Worm (Caenorhabditis elegans) whole organism, mixed stage, embryonic: ENCODE measurements around the gene srg-30.

Source experiments
- blmp-1 ChIP-seq: fragments of 150-350 bp; optimal IDR thresholded peaks from 2 replicates; lab custom pipeline; 2014; ENCODE audit warnings: missing biosample characterization, missing genetic modification characterization
- drap-1 ChIP-seq: fragments of 200-800 bp; sonication (Bioruptor generic); optimal IDR thresholded peaks from 3 replicates; lab custom pipeline; 2018; ENCODE audit warnings: mild to moderate bottlenecking, missing genetic modification characterization, missing compliant biosample characterization
- elt-3 ChIP-seq: fragments of 150-350 bp; optimal IDR thresholded peaks from 2 replicates; lab custom pipeline; 2014; ENCODE audit warnings: missing biosample characterization, missing genetic modification characterization
- unc-62 ChIP-seq: fragments of 150-350 bp; optimal IDR thresholded peaks from 2 replicates; lab custom pipeline; 2014; ENCODE audit warnings: missing biosample characterization, missing genetic modification reagents, missing genetic modification characterization
- ztf-11 ChIP-seq: fragments of 150-350 bp; optimal IDR thresholded peaks from 2 replicates; lab custom pipeline; 2014; ENCODE audit warnings: missing biosample characterization, missing genetic modification characterization

DNA sequence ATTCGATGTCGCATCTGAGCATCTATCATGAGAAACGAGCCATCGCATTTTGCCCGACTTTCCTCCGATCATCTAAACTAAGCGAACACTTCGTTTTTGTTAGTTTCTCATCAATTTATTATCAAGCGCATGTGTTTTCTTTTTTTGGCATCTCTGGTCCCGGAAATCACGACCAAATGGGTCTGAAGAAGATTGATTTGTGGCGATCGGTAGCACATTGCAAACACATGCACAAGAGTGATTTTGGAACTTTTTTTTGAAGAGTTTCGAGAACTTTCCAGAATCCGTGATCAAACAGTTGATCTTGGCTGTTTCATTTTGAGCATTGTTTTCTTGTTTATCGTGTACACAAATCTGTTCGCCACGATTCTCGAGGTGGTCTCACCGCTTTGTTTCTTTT, 35.1 kb upstream of the srg-30 start:
- TF ChIP-seq unc-62 (no peak), drap-1 (GFP tag; lab: Kevin White, UChicago) (no peak), elt-3 (tag; lab: Kevin White, UChicago) (no peak), ztf-11 (tag; lab: Kevin White, UChicago) (no peak), blmp-1 (no peak)
